Fruit fly (Drosophila melanogaster) whole organism: Measurements from ENCODE around the gene CG32269.

Experiments used
- pan ChIP-seq: fragments of >200 bp; optimal IDR thresholded peaks from 2 replicates; lab custom pipeline; 2017
- psq ChIP-seq: fragments of >200 bp; optimal IDR thresholded peaks from 2 replicates; lab custom pipeline; 2017
- usp ChIP-seq: fragments of >200 bp; optimal IDR thresholded peaks from 2 replicates; lab custom pipeline; 2017; ENCODE audit warnings: missing biosample characterization, missing genetic modification characterization, mixed read lengths

- no peak for TF ChIP-seq pan
- TF ChIP-seq psq (lab: Kevin White, UChicago) = no peak
- TF ChIP-seq usp (GFP tag; lab: Kevin White, UChicago) = no peak
Observed at dm6 chr3L:3247130-3248065, 38.6 kb upstream of the CG32269 start, which contains the start of gene CG43389.
